Fruit fly (Drosophila melanogaster) whole organism, embryonic: Measurements from ENCODE around the gene nAChRalpha2.

ENCODE experiments used
- CG11695 ChIP-seq: fragments of 200-800 bp; sonication (Bioruptor generic); IDR thresholded peaks from 3 replicates; pipeline ENCODE4 v1.3.6; 2022; ENCODE audit warnings: missing biosample characterization, missing genetic modification characterization
- CG12236 ChIP-seq: fragments of 200-800 bp; sonication (Bioruptor generic); optimal IDR thresholded peaks from 2 replicates; lab custom pipeline; 2016; ENCODE audit warnings: missing biosample characterization, missing genetic modification characterization
- CG17568 ChIP-seq: fragments of 200-800 bp; sonication (Bioruptor generic); optimal IDR thresholded peaks from 2 replicates; lab custom pipeline; 2018; ENCODE audit warnings: missing biosample characterization, mild to moderate bottlenecking, missing genetic modification characterization, moderate library complexity
- CG17802 ChIP-seq: fragments of 200-800 bp; sonication (Bioruptor generic); optimal IDR thresholded peaks from 2 replicates; lab custom pipeline; 2018; ENCODE audit warnings: missing biosample characterization, mild to moderate bottlenecking, missing genetic modification characterization, moderate library complexity
- CG1832 ChIP-seq: fragments of 200-800 bp; sonication (Bioruptor generic); optimal IDR thresholded peaks from 2 replicates; lab custom pipeline; 2017; ENCODE audit warnings: missing biosample characterization, mild to moderate bottlenecking, missing genetic modification characterization, inconsistent platforms
- CG18599 ChIP-seq: fragments of 200-800 bp; sonication (Bioruptor generic); optimal IDR thresholded peaks from 3 replicates; lab custom pipeline; 2017; ENCODE audit warnings: missing biosample characterization, missing genetic modification characterization, mild to moderate bottlenecking, moderate library complexity, missing genetic modification reagents
- CG2678 ChIP-seq: fragments of 200-800 bp; sonication (Bioruptor generic); optimal IDR thresholded peaks from 3 replicates; lab custom pipeline; 2019; ENCODE audit warnings: missing biosample characterization, mild to moderate bottlenecking, missing genetic modification characterization, moderate library complexity
- CG31441 ChIP-seq: fragments of 200-800 bp; sonication (Bioruptor generic); IDR thresholded peaks from 2 replicates; pipeline ENCODE4 v1.3.6; 2022; ENCODE audit warnings: missing biosample characterization, missing genetic modification characterization
- CG4854 ChIP-seq: fragments of 200-800 bp; sonication (Bioruptor generic); optimal IDR thresholded peaks from 2 replicates; lab custom pipeline; 2016; ENCODE audit warnings: missing biosample characterization, missing genetic modification characterization, inconsistent platforms
- CG7556 ChIP-seq: fragments of 200-800 bp; sonication (Bioruptor generic); optimal IDR thresholded peaks from 2 replicates; lab custom pipeline; 2017; ENCODE audit warnings: missing biosample characterization, mild to moderate bottlenecking, missing genetic modification characterization
- CG7987 ChIP-seq: fragments of 200-800 bp; sonication (Bioruptor generic); optimal IDR thresholded peaks from 2 replicates; lab custom pipeline; 2018; ENCODE audit warnings: missing biosample characterization, mild to moderate bottlenecking, missing genetic modification characterization, moderate library complexity
- CG8478 ChIP-seq: fragments of >200 bp; optimal IDR thresholded peaks from 2 replicates; lab custom pipeline; 2018
- CG9932 ChIP-seq: fragments of 200-800 bp; sonication (Bioruptor generic); IDR thresholded peaks from 2 replicates; pipeline ENCODE4 v1.3.6; 2022; ENCODE audit warnings: missing biosample characterization, missing genetic modification characterization
- CrebB ChIP-seq: fragments of 200-800 bp; sonication (Bioruptor generic); optimal IDR thresholded peaks from 3 replicates; lab custom pipeline; 2018; ENCODE audit warnings: missing biosample characterization, mild to moderate bottlenecking, missing genetic modification characterization
- HLH54F ChIP-seq: fragments of 200-800 bp; sonication (Bioruptor generic); optimal IDR thresholded peaks from 3 replicates; lab custom pipeline; 2016; ENCODE audit warnings: missing biosample characterization, missing genetic modification characterization
- HmgZ ChIP-seq: fragments of 200-800 bp; sonication (Bioruptor generic); optimal IDR thresholded peaks from 2 replicates; lab custom pipeline; 2018; ENCODE audit warnings: missing biosample characterization, mild to moderate bottlenecking, missing genetic modification characterization
- Hmr ChIP-seq: fragments of 200-800 bp; sonication (Bioruptor generic); optimal IDR thresholded peaks from 3 replicates; lab custom pipeline; 2017; ENCODE audit warnings: mild to moderate bottlenecking, missing biosample characterization, missing genetic modification reagents, missing genetic modification characterization
- Hr51 ChIP-seq, 2 experiments: fragments of 200-800 bp; sonication (Bioruptor generic); optimal IDR thresholded peaks; 2 replicates in 1 of 2; 3 replicates in 1 of 2; lab custom pipeline; 2016 to 2018; ENCODE audit warnings: missing biosample characterization in 2 of 2, missing genetic modification characterization in 2 of 2, mild to moderate bottlenecking in 1 of 2, moderate library complexity in 1 of 2
- Hr78 ChIP-seq, 2 experiments: fragments of 200-800 bp in 1 of 2; fragments of >200 bp in 1 of 2; sonication (Bioruptor generic) in 1 of 2; optimal IDR thresholded peaks; 2 replicates each; lab custom pipeline; 2017 to 2019; ENCODE audit warnings: missing biosample characterization in 2 of 2, missing genetic modification characterization in 2 of 2, mild to moderate bottlenecking in 1 of 2, moderate library complexity in 1 of 2
- MBD-R2 ChIP-seq: fragments of 200-800 bp; sonication (Bioruptor generic); IDR thresholded peaks from 2 replicates; pipeline ENCODE4 v1.3.6; 2022; ENCODE audit warnings: missing biosample characterization, missing genetic modification characterization
- Med ChIP-seq: fragments of 200-800 bp; sonication (Bioruptor generic); peaks from one replicate; lab custom pipeline; 2016; ENCODE audit warnings: missing biosample characterization, missing genetic modification characterization, mild to moderate bottlenecking, inconsistent platforms, moderate library complexity
- Mrtf ChIP-seq: fragments of 200-800 bp; sonication (Bioruptor generic); IDR thresholded peaks from 3 replicates; pipeline ENCODE4 v1.3.6; 2022; ENCODE audit warnings: missing biosample characterization, missing genetic modification characterization
- NfI ChIP-seq: fragments of 200-800 bp; sonication (Bioruptor generic); optimal IDR thresholded peaks from 3 replicates; lab custom pipeline; 2018; ENCODE audit warnings: missing biosample characterization, mild to moderate bottlenecking, missing genetic modification characterization, moderate library complexity
- Sin3A ChIP-seq: fragments of >200 bp; optimal IDR thresholded peaks from 2 replicates; lab custom pipeline; 2018
- ac ChIP-seq: fragments of 200-800 bp; sonication (Bioruptor generic); optimal IDR thresholded peaks from 3 replicates; lab custom pipeline; 2017; ENCODE audit warnings: missing biosample characterization, mild to moderate bottlenecking, missing genetic modification characterization
- chinmo ChIP-seq: fragments of 200-800 bp; sonication (Bioruptor generic); IDR thresholded peaks from 4 replicates; pipeline ENCODE4 v1.3.6; 2022; ENCODE audit warnings: missing biosample characterization, missing genetic modification characterization; ENCODE audit not compliant: partially characterized antibody
- chm ChIP-seq: fragments of 200-800 bp; sonication (Bioruptor generic); IDR thresholded peaks from 2 replicates; pipeline ENCODE4 v1.3.6; 2022; ENCODE audit warnings: missing biosample characterization, missing genetic modification characterization
- crol ChIP-seq: fragments of 200-800 bp; sonication (Bioruptor generic); IDR thresholded peaks from 2 replicates; pipeline ENCODE4 v1.3.6; 2022; ENCODE audit warnings: missing biosample characterization, missing genetic modification characterization
- ewg ChIP-seq: fragments of 200-800 bp; sonication (Bioruptor generic); optimal IDR thresholded peaks from 3 replicates; lab custom pipeline; 2017; ENCODE audit warnings: mild to moderate bottlenecking, missing biosample characterization, missing genetic modification reagents, missing genetic modification characterization
- fd3F ChIP-seq: fragments of 200-800 bp; sonication (Bioruptor generic); optimal IDR thresholded peaks from 2 replicates; lab custom pipeline; 2018; ENCODE audit warnings: missing biosample characterization, mild to moderate bottlenecking, missing genetic modification characterization, moderate library complexity
- gem ChIP-seq: fragments of 200-800 bp; sonication (Bioruptor generic); optimal IDR thresholded peaks from 2 replicates; lab custom pipeline; 2019; ENCODE audit warnings: missing biosample characterization, mild to moderate bottlenecking, missing genetic modification characterization, moderate library complexity
- grau ChIP-seq: fragments of 200-800 bp; optimal IDR thresholded peaks from 3 replicates; lab custom pipeline; 2019; ENCODE audit warnings: missing biosample characterization, mild to moderate bottlenecking, missing genetic modification characterization, moderate library complexity
- hth ChIP-seq: fragments of >200 bp; optimal IDR thresholded peaks from 2 replicates; lab custom pipeline; 2017; ENCODE audit warnings: inconsistent platforms
- lab ChIP-seq: fragments of 200-800 bp; sonication (Bioruptor generic); optimal IDR thresholded peaks from 3 replicates; lab custom pipeline; 2017; ENCODE audit warnings: missing biosample characterization, missing genetic modification characterization, mild to moderate bottlenecking, moderate library complexity, missing genetic modification reagents
- nmo ChIP-seq: fragments of 200-800 bp; sonication (Bioruptor generic); optimal IDR thresholded peaks from 2 replicates; lab custom pipeline; 2018; ENCODE audit warnings: missing biosample characterization, mild to moderate bottlenecking, missing genetic modification characterization, moderate library complexity
- pan ChIP-seq, 4 experiments: fragments of >200 bp in 3 of 4; fragments of 200-800 bp in 1 of 4; sonication (Bioruptor generic) in 1 of 4; optimal IDR thresholded peaks in 3 of 4; IDR thresholded peaks in 1 of 4; 2 replicates each; pipeline versions ENCODE4 v1.3.6 to Lab custom; 2017 to 2022; ENCODE audit warnings: missing biosample characterization in 2 of 4, missing genetic modification characterization in 2 of 4, mixed read lengths in 1 of 4
- phol ChIP-seq: fragments of 200-800 bp; sonication (Bioruptor generic); optimal IDR thresholded peaks from 3 replicates; lab custom pipeline; 2018; ENCODE audit warnings: missing biosample characterization, mild to moderate bottlenecking, missing genetic modification characterization, moderate library complexity
- rib ChIP-seq: fragments of 200-800 bp; sonication (Bioruptor generic); IDR thresholded peaks from 2 replicates; pipeline ENCODE4 v1.3.6; 2022; ENCODE audit warnings: missing biosample characterization, missing genetic modification characterization
- sens ChIP-seq: fragments of 200-800 bp; sonication (Bioruptor generic); peaks from one replicate; lab custom pipeline; 2016; ENCODE audit warnings: missing biosample characterization, missing genetic modification characterization
- stc ChIP-seq: fragments of 200-800 bp; sonication (Bioruptor generic); IDR thresholded peaks from 2 replicates; pipeline ENCODE4 v1.3.6; 2022; ENCODE audit warnings: missing biosample characterization, missing genetic modification characterization
- trem ChIP-seq: fragments of 200-800 bp; optimal IDR thresholded peaks from 3 replicates; lab custom pipeline; 2019; ENCODE audit warnings: missing biosample characterization, mild to moderate bottlenecking, missing genetic modification characterization, moderate library complexity
- unpg ChIP-seq: fragments of 200-800 bp; sonication (Bioruptor generic); optimal IDR thresholded peaks from 3 replicates; lab custom pipeline; 2018; ENCODE audit warnings: missing biosample characterization, mild to moderate bottlenecking, missing genetic modification characterization, moderate library complexity

The nAChRalpha2 gene

DNA sequence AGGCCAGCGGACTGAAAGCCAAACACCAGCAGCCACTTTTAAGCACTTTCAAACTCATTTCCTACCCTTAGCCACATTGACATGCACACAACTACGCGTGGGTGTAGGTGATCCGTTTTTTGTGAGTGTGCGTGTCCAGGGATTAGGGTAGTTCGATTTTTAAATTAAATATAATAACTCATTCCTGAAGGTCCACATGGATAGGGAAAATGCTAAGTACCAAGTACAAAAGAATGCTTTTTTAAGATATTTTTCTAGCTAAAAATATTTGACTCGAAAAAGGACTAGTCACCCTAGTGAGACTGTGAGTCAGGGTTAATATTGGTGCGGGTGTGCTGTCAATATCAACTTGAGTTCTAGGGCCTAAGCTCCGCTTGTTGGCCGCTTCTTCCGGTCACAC lies 10.5 kb upstream of the nAChRalpha2 start (continued):
- TF ChIP-seq CG17568: no peak
- 0 out of 2 replicates have a peak, but pooled peaks have one; percentile 9 for TF ChIP-seq CG31441 (GFP tag; lab: Robert Waterston, UW)
- TF ChIP-seq MBD-R2 (GFP tag; lab: Robert Waterston, UW): peak; percentile 19; the same call in 1 of the 2 replicates
- peak; percentile 35 for TF ChIP-seq NfI (GFP tag; lab: Kevin White, UChicago)
- no peak for TF ChIP-seq pan (optimal IDR thresholded peaks at IDR 0.05; lab: Kevin White, UChicago)
- peak in 1 of 2 experiments; percentile 17 for TF ChIP-seq pan (GFP tag; optimal IDR thresholded peaks at IDR 0.05 in 1 of 2, IDR thresholded peaks at IDR 0.05 in 1 of 2)
- no peak for TF ChIP-seq CG11695 (GFP tag; lab: Robert Waterston, UW)
- TF ChIP-seq nmo (GFP tag; lab: Kevin White, UChicago): no peak
- TF ChIP-seq CG18599 (GFP tag; lab: Kevin White, UChicago): peak; percentile 83
- peak; percentile 3 for TF ChIP-seq CG7556 (GFP tag; lab: Kevin White, UChicago)

DNA sequence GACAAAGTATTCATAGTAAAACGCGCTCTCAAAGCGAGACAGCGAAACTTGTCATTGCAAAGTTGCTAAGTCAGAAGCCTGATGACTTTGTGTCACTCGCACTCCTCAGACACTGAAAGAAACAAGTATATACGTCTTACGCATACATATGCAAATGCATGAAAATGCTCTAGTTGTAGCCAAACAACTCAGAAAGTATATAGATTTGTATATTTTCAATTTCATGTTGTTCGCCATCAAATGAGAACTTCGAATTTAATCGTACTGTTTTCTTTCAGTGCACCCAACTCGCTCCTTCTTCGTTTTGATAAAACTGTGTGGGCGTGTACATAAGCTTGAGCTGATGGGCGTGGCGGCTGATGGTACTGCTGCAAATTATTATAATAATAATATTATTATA lies 4.2 kb upstream of the nAChRalpha2 start:
- TF ChIP-seq CG18599 (GFP tag; lab: Kevin White, UChicago) (peak; percentile 52), HLH54F (no peak), chinmo (GFP tag; lab: Robert Waterston, UW) (no peak), CG8478 (lab: Kevin White, UChicago) (no peak), Hmr (no peak), unpg (GFP tag; lab: Kevin White, UChicago) (no peak), sens (GFP tag; lab: Kevin White, UChicago) (peak; percentile 60), lab (GFP tag; lab: Kevin White, UChicago) (peak; percentile 15), CG12236 (GFP tag; lab: Kevin White, UChicago) (no peak), trem (tag; lab: Kevin White, UChicago) (no peak), CG4854 (GFP tag; lab: Kevin White, UChicago) (no peak), HmgZ (tag; lab: Kevin White, UChicago) (no peak), CG2678 (no peak), stc (GFP tag; lab: Robert Waterston, UW) (no peak), fd3F (GFP tag; lab: Kevin White, UChicago) (no peak), Mrtf (GFP tag; lab: Robert Waterston, UW) (no peak), CG17802 (no peak), Hr78 (GFP tag; optimal IDR thresholded peaks at IDR 0.05; lab: Kevin White, UChicago) (no peak), hth (lab: Kevin White, UChicago) (no peak), crol (GFP tag; lab: Robert Waterston, UW) (no peak), CrebB (tag; lab: Kevin White, UChicago) (no peak), rib (GFP tag; lab: Robert Waterston, UW) (no peak), Hr51 (GFP tag; optimal IDR thresholded peaks at IDR 0.05; lab: Kevin White, UChicago) (no peak), chm (GFP tag; lab: Robert Waterston, UW) (no peak), CG7987 (no peak), ewg (GFP tag; lab: Kevin White, UChicago) (no peak), Sin3A (no peak), CG9932 (GFP tag; lab: Robert Waterston, UW) (no peak), Med (GFP tag; lab: Kevin White, UChicago) (peak; percentile 79), gem (tag; lab: Kevin White, UChicago) (peak; percentile 26), grau (tag; lab: Kevin White, UChicago) (peak; percentile 3), phol (tag; lab: Kevin White, UChicago) (no peak), ac (GFP tag; lab: Kevin White, UChicago) (no peak), CG1832 (GFP tag; lab: Kevin White, UChicago) (no peak)
